Worm (Caenorhabditis elegans): ENCODE results near the gene F16B4.5.

Gene F16B4.5

DNA sequence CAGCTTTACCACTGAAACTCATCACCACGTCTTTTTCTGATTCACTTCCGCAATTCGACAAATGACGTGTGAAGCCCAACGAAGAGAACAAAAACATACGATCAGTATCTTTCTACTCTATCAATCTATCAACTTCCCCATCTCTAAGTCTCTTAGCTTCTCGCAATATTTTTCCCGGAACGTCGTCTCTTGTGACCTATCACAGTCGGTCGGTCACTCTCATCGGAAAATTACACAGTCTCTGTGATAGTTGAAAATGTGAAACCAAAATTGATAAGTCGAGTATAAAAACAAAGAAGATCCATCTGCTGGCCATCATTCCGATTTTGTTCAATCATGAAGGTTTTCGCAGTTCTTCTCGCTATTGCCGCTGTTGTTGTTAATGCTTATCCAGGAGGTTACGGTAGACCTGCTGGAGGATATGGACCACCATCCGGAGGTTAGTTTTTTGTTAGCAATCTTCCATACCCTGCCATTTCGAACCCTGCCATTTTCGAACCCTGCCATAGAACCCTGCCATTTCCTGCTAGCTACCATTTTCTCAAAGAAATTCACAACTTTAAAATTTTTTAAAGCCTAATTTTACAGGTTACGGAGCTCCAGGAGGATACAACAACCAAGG, 5.7 kb downstream of the F16B4.5 start, which contains the start of gene F16B4.4:
Gene F16B4.4, plus strand, starts transcription at position 221 of the 622 bp plus-strand sequence.
- no peak for TF ChIP-seq lir-1 (GFP tag; conservative IDR thresholded peaks at IDR 0.05)
- TF ChIP-seq ama-1 (optimal IDR thresholded peaks at IDR 0.05): peak; percentile 48
- TF ChIP-seq ama-1 (GFP tag; optimal IDR thresholded peaks at IDR 0.05): no peak

DNA sequence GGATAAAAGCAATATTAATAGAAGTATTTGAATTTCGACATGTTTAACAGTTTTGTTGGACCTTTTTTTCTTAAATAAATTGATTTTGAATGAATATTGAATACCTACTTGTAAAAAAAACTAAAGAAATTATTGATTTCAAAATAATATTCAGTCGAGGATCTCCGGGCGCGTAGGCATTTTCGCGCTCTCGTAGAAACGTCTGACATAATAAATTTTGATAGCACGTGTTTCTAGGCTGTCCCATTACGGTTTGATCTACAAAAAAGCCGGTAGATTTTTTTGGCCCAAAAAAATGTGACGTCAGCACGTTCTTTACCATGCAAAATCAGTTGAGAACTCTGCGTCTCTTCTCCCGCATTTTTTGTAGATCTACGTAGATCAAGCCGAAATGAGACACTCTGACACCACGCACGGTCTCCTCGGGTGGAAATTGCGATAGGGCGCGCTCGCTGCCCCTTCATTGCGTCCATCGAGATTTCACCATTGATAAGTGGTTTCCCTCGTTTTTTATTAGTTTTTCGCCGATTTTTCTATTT, 6.4 kb downstream of the F16B4.5 start:
- TF ChIP-seq aptf-2 (GFP tag; conservative IDR thresholded peaks at IDR 0.05): no peak
- no peak for TF ChIP-seq ceh-58 (GFP tag; IDR thresholded peaks at IDR 0.05)
- TF ChIP-seq lin-40 (tag; optimal IDR thresholded peaks at IDR 0.05): peak; percentile 25
- TF ChIP-seq tlf-1 (GFP tag; optimal IDR thresholded peaks at IDR 0.05): no peak
- TF ChIP-seq ZK185.1 (tag; optimal IDR thresholded peaks at IDR 0.05; ENCODE audit: poor library complexity, severe bottlenecking): no peak
- TF ChIP-seq hsf-1 (GFP tag; IDR thresholded peaks at IDR 0.05): no peak

DNA sequence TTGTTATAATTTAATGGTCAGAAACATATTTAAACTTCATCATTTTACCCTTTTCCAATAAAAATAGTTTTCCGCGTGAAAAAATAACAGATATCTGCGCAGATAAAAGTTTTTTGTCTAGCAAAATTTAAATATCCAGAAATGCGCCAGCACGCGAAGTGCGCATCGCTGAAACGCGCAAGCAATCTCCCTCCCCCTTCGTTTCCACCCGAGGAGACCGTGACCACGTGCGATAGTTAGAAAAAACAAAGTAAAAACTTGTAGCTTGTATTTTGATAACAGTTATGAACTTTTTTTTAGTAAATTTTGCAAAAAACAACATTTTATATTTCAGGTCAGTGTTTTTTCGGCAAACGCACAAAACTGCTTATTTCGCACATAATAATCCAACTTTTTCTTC, 10.9 kb downstream of the F16B4.5 start:
- TF ChIP-seq ztf-18 (tag; optimal IDR thresholded peaks at IDR 0.05) (peak; percentile 90), nhr-80 (tag; optimal IDR thresholded peaks at IDR 0.05) (peak; percentile 32), egrh-3 (GFP tag; IDR thresholded peaks at IDR 0.05) (peak; percentile 53; the same call in 1 of the 2 replicates), attf-5 (GFP tag; optimal IDR thresholded peaks at IDR 0.05) (peak; percentile 31), hmg-20 (GFP tag; IDR thresholded peaks at IDR 0.05) (0 out of 2 replicates have a peak, but pooled peaks have one; percentile 24), mcd-1 (GFP tag; IDR thresholded peaks at IDR 0.05) (peak; percentile 55), dox-1 (GFP tag; IDR thresholded peaks at IDR 0.05) (peak; percentile 49; the same call in 1 of the 2 replicates)

DNA sequence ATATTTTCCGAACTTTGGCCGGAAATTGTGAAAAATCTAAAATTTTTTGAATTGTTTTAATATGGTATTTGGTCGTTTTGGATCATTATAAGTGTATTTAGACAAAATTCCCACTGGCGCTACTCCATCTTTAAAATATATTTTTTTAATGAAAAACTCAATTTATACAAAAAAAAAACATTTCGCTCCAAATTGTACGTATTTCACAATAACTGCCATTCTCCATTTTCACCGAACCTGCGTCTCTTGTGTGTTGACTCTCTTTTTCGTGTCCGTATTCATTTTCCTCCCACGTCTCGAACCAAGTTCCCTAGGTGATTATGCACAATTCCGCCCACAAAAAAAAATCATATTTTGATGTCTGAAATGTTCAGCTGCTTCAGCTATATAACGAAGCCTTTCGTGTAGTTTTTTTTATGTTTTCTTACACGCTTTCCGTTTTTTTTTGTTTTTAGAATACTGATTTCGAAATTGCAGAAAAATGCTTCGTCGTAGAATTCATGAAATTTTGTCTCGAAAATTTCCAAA, 12.4 kb downstream of the F16B4.5 start, which contains the start of gene F16B4.2:
Gene F16B4.2, plus strand, starts transcription at position 478 of the 528 bp plus-strand sequence.
- TF ChIP-seq cebp-1 (GFP tag; IDR thresholded peaks at IDR 0.05): peak; percentile 70
- peak; percentile 86 for TF ChIP-seq cebp-1 (tag; optimal IDR thresholded peaks at IDR 0.05)
- TF ChIP-seq ztf-25 (GFP tag; IDR thresholded peaks at IDR 0.05): no peak

DNA sequence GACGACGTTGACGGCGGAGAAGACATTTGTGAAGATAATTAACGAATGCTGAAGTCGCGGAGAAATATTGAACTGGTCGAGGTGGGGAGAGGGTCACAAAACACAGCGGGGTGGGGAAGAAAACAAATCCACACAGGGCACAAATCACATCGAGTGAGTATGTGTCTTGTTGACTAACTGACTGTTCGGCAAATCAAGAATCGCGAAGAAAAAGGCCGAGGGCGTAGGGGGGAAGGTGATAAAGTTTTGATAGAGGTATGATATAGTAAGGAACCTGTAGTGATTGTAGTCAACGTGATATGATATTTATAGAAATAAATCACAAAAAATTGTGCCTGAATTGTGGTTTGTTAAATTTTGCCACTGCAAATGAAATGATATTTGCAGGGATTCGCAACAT, 19.6 kb downstream of the F16B4.5 start, which contains the start of gene nhr-178:
Gene nhr-178, minus strand, starts transcription at position 164 of the 400 bp plus-strand sequence.
- TF ChIP-seq Y56A3A.18 (GFP tag; IDR thresholded peaks at IDR 0.05) (no peak), lin-40 (tag; optimal IDR thresholded peaks at IDR 0.05) (peak; percentile 40), attf-5 (GFP tag; optimal IDR thresholded peaks at IDR 0.05) (no peak), sdz-38 (tag; optimal IDR thresholded peaks at IDR 0.05) (no peak), nhr-80 (tag; optimal IDR thresholded peaks at IDR 0.05) (peak; percentile 84), aptf-2 (GFP tag; conservative IDR thresholded peaks at IDR 0.05) (no peak), lin-26 (GFP tag; IDR thresholded peaks at IDR 0.05) (no peak), hmg-20 (GFP tag; IDR thresholded peaks at IDR 0.05) (no peak)

DNA sequence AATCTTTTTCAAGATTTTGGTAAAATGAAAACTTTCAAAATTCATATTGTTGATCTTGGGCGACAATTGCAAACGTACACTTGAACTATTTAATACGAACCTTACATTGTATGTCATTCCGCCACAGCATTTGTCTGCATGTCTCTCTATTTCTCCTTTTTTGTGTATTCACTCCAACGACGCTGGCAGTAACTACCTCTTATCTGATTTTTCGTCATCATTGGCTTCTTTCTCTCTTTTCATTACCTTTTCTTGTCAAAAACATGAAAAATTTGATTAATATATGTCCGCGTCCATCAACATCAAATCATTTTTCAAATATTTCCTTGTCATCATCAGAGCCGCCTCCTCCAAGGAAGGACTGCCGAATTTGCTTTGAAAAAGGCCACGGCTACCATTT, 21.9 kb downstream of the F16B4.5 start, which contains the start of gene nhr-177:
Gene nhr-177, plus strand, starts transcription at position 167 of the 400 bp plus-strand sequence.
- TF ChIP-seq egl-44 (GFP tag; IDR thresholded peaks at IDR 0.05) (no peak), nhr-80 (tag; optimal IDR thresholded peaks at IDR 0.05) (peak; percentile 69)

DNA sequence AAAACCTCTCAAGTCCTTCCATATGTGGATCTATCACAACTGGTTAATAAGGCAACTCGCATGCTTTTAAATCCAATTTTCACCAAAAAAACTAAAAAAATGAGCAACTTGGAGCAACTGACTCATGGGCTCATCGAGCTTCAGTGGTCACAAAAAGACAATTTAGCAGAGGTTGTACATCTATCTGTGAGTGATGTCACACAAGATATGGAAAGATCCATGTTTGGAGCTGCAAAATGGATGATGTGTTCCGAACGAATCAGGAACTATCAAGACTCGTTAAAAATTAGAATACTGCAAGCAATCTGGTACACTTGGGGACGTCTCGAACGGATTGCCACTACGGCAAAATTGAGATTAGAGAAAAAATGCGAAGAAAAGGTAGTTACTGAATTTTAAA, 23.3 kb downstream of the F16B4.5 start:
- TF ChIP-seq lin-40 (tag; optimal IDR thresholded peaks at IDR 0.05) (no peak), mcd-1 (GFP tag; IDR thresholded peaks at IDR 0.05) (no peak), nhr-179 (tag; optimal IDR thresholded peaks at IDR 0.05) (no peak), xnd-1 (tag; optimal IDR thresholded peaks at IDR 0.05) (no peak), sptf-2 (GFP tag; optimal IDR thresholded peaks at IDR 0.05) (no peak), F55B11.4 (tag; optimal IDR thresholded peaks at IDR 0.05; ENCODE audit: borderline replicate concordance, insufficient read depth) (no peak), ceh-58 (GFP tag; IDR thresholded peaks at IDR 0.05) (no peak), madf-3 (GFP tag; IDR thresholded peaks at IDR 0.05) (no peak), die-1 (tag; optimal IDR thresholded peaks at IDR 0.05) (no peak), zfh-2 (GFP tag; conservative IDR thresholded peaks at IDR 0.05) (no peak), F49E8.2 (tag; optimal IDR thresholded peaks at IDR 0.05; ENCODE audit: insufficient read depth) (no peak), tlf-1 (GFP tag; optimal IDR thresholded peaks at IDR 0.05) (no peak), ztf-28 (GFP tag; IDR thresholded peaks at IDR 0.05) (no peak), bed-1 (GFP tag; IDR thresholded peaks at IDR 0.05) (no peak), ceh-91 (GFP tag; IDR thresholded peaks at IDR 0.05) (no peak), nhr-27 (tag; optimal IDR thresholded peaks at IDR 0.05) (no peak), F10E7.11 (tag; optimal IDR thresholded peaks at IDR 0.05) (no peak)

Data from whole organism, young adult.